Fruit fly (Drosophila melanogaster) whole organism, embryonic: ENCODE data around the gene CG15922.

Experiments
- CG11456 ChIP-seq: fragments of 200-800 bp; sonication (Bioruptor generic); IDR thresholded peaks from 3 replicates; pipeline ENCODE4 v1.3.6; 2022; ENCODE audit warnings: missing biosample characterization, missing genetic modification characterization
- CG12299 ChIP-seq: fragments of 200-800 bp; sonication (Bioruptor generic); optimal IDR thresholded peaks from 2 replicates; lab custom pipeline; 2018; ENCODE audit warnings: missing biosample characterization, mild to moderate bottlenecking, missing genetic modification characterization
- CG16813 ChIP-seq: fragments of 200-800 bp; sonication (Bioruptor generic); IDR thresholded peaks from 3 replicates; pipeline ENCODE4 v1.3.6; 2022; ENCODE audit warnings: missing biosample characterization, missing genetic modification characterization; ENCODE audit not compliant: partially characterized antibody
- CG17568 ChIP-seq: fragments of 200-800 bp; sonication (Bioruptor generic); optimal IDR thresholded peaks from 2 replicates; lab custom pipeline; 2018; ENCODE audit warnings: missing biosample characterization, mild to moderate bottlenecking, missing genetic modification characterization, moderate library complexity
- CG3838 ChIP-seq: fragments of 200-800 bp; sonication (Bioruptor generic); optimal IDR thresholded peaks from 3 replicates; lab custom pipeline; 2016; ENCODE audit warnings: missing biosample characterization, missing genetic modification characterization
- CG4730 ChIP-seq: fragments of 200-800 bp; sonication (Bioruptor generic); IDR thresholded peaks from 2 replicates; pipeline ENCODE4 v1.3.6; 2022; ENCODE audit warnings: missing biosample characterization, missing genetic modification characterization
- CG9876 ChIP-seq: fragments of 200-800 bp; sonication (Bioruptor generic); optimal IDR thresholded peaks from 2 replicates; lab custom pipeline; 2016; ENCODE audit warnings: missing biosample characterization, missing genetic modification characterization
- Fer2 ChIP-seq: fragments of 200-800 bp; sonication (Bioruptor generic); optimal IDR thresholded peaks from 2 replicates; lab custom pipeline; 2018; ENCODE audit warnings: missing biosample characterization, mild to moderate bottlenecking, missing genetic modification characterization, moderate library complexity
- HmgZ ChIP-seq: fragments of 200-800 bp; sonication (Bioruptor generic); optimal IDR thresholded peaks from 2 replicates; lab custom pipeline; 2018; ENCODE audit warnings: missing biosample characterization, mild to moderate bottlenecking, missing genetic modification characterization
- ftz-f1 ChIP-seq: fragments of 200-800 bp; sonication (Bioruptor generic); optimal IDR thresholded peaks from 2 replicates; lab custom pipeline; 2016; ENCODE audit warnings: missing biosample characterization, missing genetic modification characterization
- gsb-n ChIP-seq: fragments of 200-800 bp; sonication (Bioruptor generic); optimal IDR thresholded peaks from 3 replicates; lab custom pipeline; 2018; ENCODE audit warnings: missing biosample characterization, mild to moderate bottlenecking, missing genetic modification characterization
- kay ChIP-seq: fragments of 200-800 bp; sonication (Bioruptor generic); optimal IDR thresholded peaks from 2 replicates; lab custom pipeline; 2016; ENCODE audit warnings: missing biosample characterization, missing genetic modification characterization
- ttk ChIP-seq: fragments of 200-800 bp; sonication (Bioruptor generic); IDR thresholded peaks from 2 replicates; pipeline ENCODE4 v2.1.2; 2022; ENCODE audit warnings: missing biosample characterization, missing genetic modification characterization
- tx ChIP-seq: fragments of 200-800 bp; sonication (Bioruptor generic); optimal IDR thresholded peaks from 2 replicates; lab custom pipeline; 2016; ENCODE audit warnings: missing biosample characterization, missing genetic modification characterization

dm6 chr3R:20547758-20548157 is 12.3 kb downstream of the CG15922 start:
- no peak for TF ChIP-seq CG12299 (tag; lab: Kevin White, UChicago)
- TF ChIP-seq CG16813 (GFP tag; lab: Robert Waterston, UW) = no peak
- no peak for TF ChIP-seq tx (GFP tag; lab: Kevin White, UChicago)
- no peak for TF ChIP-seq HmgZ (tag; lab: Kevin White, UChicago)
- TF ChIP-seq gsb-n (tag; lab: Kevin White, UChicago) = no peak
- no peak for TF ChIP-seq ttk (GFP tag; lab: Robert Waterston, UW)
- TF ChIP-seq CG3838 (GFP tag; lab: Kevin White, UChicago) = no peak
- no peak for TF ChIP-seq CG4730
- no peak for TF ChIP-seq Fer2 (tag; lab: Kevin White, UChicago)
- TF ChIP-seq kay (GFP tag; lab: Kevin White, UChicago) = no peak
- no peak for TF ChIP-seq ftz-f1 (GFP tag; lab: Kevin White, UChicago)
- no peak for TF ChIP-seq CG9876 (GFP tag; lab: Kevin White, UChicago)
- TF ChIP-seq CG11456 (GFP tag; lab: Robert Waterston, UW) = no peak
- no peak for TF ChIP-seq CG17568 (GFP tag; lab: Kevin White, UChicago)
